Comparison of ENCODE assay signal across 3 fruit fly cellular contexts in the genomic region with DNA sequence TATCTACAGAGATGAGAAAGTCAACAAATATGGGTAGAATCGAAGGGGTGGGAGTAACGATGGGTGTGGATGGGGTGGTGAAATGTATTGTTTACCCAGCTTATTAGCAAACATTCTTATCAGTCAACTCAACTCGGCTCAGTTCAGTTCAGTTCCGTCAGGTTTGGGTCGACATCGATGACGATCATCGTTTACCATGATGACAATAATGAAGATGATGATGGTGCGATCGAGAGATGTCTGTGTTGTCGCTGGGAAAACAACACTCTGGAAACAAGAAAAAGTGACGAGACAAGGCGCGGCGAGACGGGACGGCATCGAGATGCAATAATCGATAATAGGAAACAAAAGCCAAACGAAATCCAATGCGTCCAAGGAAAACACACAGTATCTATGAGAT.
A peak's percentile ranks its signal among the peaks of the same experiment; 100 is the strongest.
TF ChIP-seq lines count a peak whose summit lies in the region.

No protein-coding gene starts in this region.

- peak; percentile 1 for TF ChIP-seq CTCF in whole organism, embryonic (GFP tag; optimal IDR thresholded peaks at IDR 0.05; lab: Kevin White, UChicago)

TF ChIP-seq in whole organism, adult, 20 proteins besides CTCF, POLR2A, EP300 and RAD21:
- peak; percentile 11 for TF ChIP-seq CG7101 (tag; optimal IDR thresholded peaks at IDR 0.05; lab: Kevin White, UChicago)
- TF ChIP-seq ovo (GFP tag; optimal IDR thresholded peaks at IDR 0.05; lab: Kevin White, UChicago): peak; percentile 18
- TF ChIP-seq cnc (optimal IDR thresholded peaks at IDR 0.05; lab: Kevin White, UChicago): no peak
- TF ChIP-seq kay (GFP tag; lab: Kevin White, UChicago; ENCODE audit: borderline replicate concordance): no peak
- TF ChIP-seq cic (GFP tag; optimal IDR thresholded peaks at IDR 0.05; lab: Kevin White, UChicago): no peak
- TF ChIP-seq Hr96 (GFP tag; optimal IDR thresholded peaks at IDR 0.05; lab: Kevin White, UChicago): no peak

TF ChIP-seq in whole organism, embryonic, 481 proteins besides CTCF, POLR2A, EP300 and RAD21 (continues in another document):
- TF ChIP-seq MTF-1 (GFP tag; optimal IDR thresholded peaks at IDR 0.05; lab: Kevin White, UChicago; ENCODE audit: borderline replicate concordance) (peak; percentile 37), mam (GFP tag; optimal IDR thresholded peaks at IDR 0.05; lab: Kevin White, UChicago) (no peak), CG2202 (tag; optimal IDR thresholded peaks at IDR 0.05; lab: Kevin White, UChicago) (peak; percentile 56), ttk (GFP tag; IDR thresholded peaks at IDR 0.05; lab: Robert Waterston, UW) (no peak), Vsx1 (GFP tag; optimal IDR thresholded peaks at IDR 0.05; lab: Kevin White, UChicago) (peak; percentile 22), CG17186 (GFP tag; optimal IDR thresholded peaks at IDR 0.05; lab: Kevin White, UChicago) (peak; percentile 9), PHDP (tag; optimal IDR thresholded peaks at IDR 0.05; lab: Kevin White, UChicago) (peak; percentile 3), gcm (GFP tag; optimal IDR thresholded peaks at IDR 0.05; lab: Kevin White, UChicago) (peak; percentile 32), bbx (GFP tag; IDR thresholded peaks at IDR 0.05; lab: Robert Waterston, UW; ENCODE audit: partially characterized antibody) (no peak), CG14710 (tag; optimal IDR thresholded peaks at IDR 0.05; lab: Kevin White, UChicago) (peak; percentile 44), CG31365 (tag; optimal IDR thresholded peaks at IDR 0.05; lab: Kevin White, UChicago) (peak; percentile 5), ac (GFP tag; optimal IDR thresholded peaks at IDR 0.05; lab: Kevin White, UChicago) (peak; percentile 46), CG12391 (tag; optimal IDR thresholded peaks at IDR 0.05; lab: Kevin White, UChicago) (peak; percentile 15), chif (GFP tag; optimal IDR thresholded peaks at IDR 0.05; lab: Kevin White, UChicago) (peak in 1 of 2 experiments; percentile 19), exex (tag; optimal IDR thresholded peaks at IDR 0.05; lab: Kevin White, UChicago) (no peak), Mrtf (GFP tag; IDR thresholded peaks at IDR 0.05; lab: Robert Waterston, UW) (no peak), ems (GFP tag; optimal IDR thresholded peaks at IDR 0.05; lab: Kevin White, UChicago) (no peak), CG2875 (GFP tag; optimal IDR thresholded peaks at IDR 0.05; lab: Kevin White, UChicago) (peak; percentile 29), D (optimal IDR thresholded peaks at IDR 0.05; lab: Kevin White, UChicago) (no peak), D (GFP tag; optimal IDR thresholded peaks at IDR 0.05; lab: Kevin White, UChicago) (peak; percentile 39), CG17359 (tag; optimal IDR thresholded peaks at IDR 0.05; lab: Kevin White, UChicago) (peak; percentile 37), CG10366 (GFP tag; IDR thresholded peaks at IDR 0.05; lab: Robert Waterston, UW) (no peak), pfk (GFP tag; optimal IDR thresholded peaks at IDR 0.05; lab: Kevin White, UChicago) (no peak), grn (GFP tag; optimal IDR thresholded peaks at IDR 0.05; lab: Kevin White, UChicago) (peak; percentile 19), CG34376 (GFP tag; optimal IDR thresholded peaks at IDR 0.05; lab: Kevin White, UChicago) (no peak), sd (tag; optimal IDR thresholded peaks at IDR 0.05; lab: Kevin White, UChicago) (no peak), org-1 (GFP tag; optimal IDR thresholded peaks at IDR 0.05; lab: Kevin White, UChicago) (peak; percentile 59), CG6254 (GFP tag; optimal IDR thresholded peaks at IDR 0.05; lab: Kevin White, UChicago) (peak; percentile 4), CG1603 (tag; optimal IDR thresholded peaks at IDR 0.05; lab: Kevin White, UChicago) (peak; percentile 61), CG9932 (GFP tag; IDR thresholded peaks at IDR 0.05; lab: Robert Waterston, UW) (no peak), CG17568 (GFP tag; optimal IDR thresholded peaks at IDR 0.05; lab: Kevin White, UChicago) (peak; percentile 13), abd-A (tag; optimal IDR thresholded peaks at IDR 0.05; lab: Kevin White, UChicago) (no peak), CG1792 (GFP tag; optimal IDR thresholded peaks at IDR 0.05; lab: Kevin White, UChicago) (peak; percentile 8), emc (GFP tag; optimal IDR thresholded peaks at IDR 0.05; lab: Kevin White, UChicago) (no peak), HLH4C (GFP tag; IDR thresholded peaks at IDR 0.05; lab: Robert Waterston, UW; ENCODE audit: partially characterized antibody) (no peak), Bteb2 (GFP tag; optimal IDR thresholded peaks at IDR 0.05; lab: Kevin White, UChicago) (no peak), p53 (GFP tag; optimal IDR thresholded peaks at IDR 0.05; lab: Kevin White, UChicago) (no peak), sima (GFP tag; optimal IDR thresholded peaks at IDR 0.05; lab: Kevin White, UChicago) (no peak), CG13424 (tag; optimal IDR thresholded peaks at IDR 0.05; lab: Kevin White, UChicago) (peak; percentile 34), ATbp (GFP tag; optimal IDR thresholded peaks at IDR 0.05; lab: Kevin White, UChicago) (peak; percentile 63)

TF ChIP-seq in whole organism, prepupa, 60 proteins besides CTCF, POLR2A, EP300 and RAD21:
- TF ChIP-seq achi (GFP tag; optimal IDR thresholded peaks at IDR 0.05; lab: Kevin White, UChicago) (no peak), CG32006 (GFP tag; optimal IDR thresholded peaks at IDR 0.05; lab: Kevin White, UChicago) (no peak), Eip78C (GFP tag; lab: Kevin White, UChicago) (peak; percentile 31), fkh (GFP tag; optimal IDR thresholded peaks at IDR 0.05; lab: Kevin White, UChicago) (peak; percentile 88)
